Worm (Caenorhabditis elegans) whole organism, L2 larva: Measurements from ENCODE around the gene srsx-14.

Experiments used
- fos-1 ChIP-seq: fragments of 150-350 bp; optimal IDR thresholded peaks from 2 replicates; lab custom pipeline; 2014; ENCODE audit warnings: missing biosample characterization, missing genetic modification characterization
- nhr-11 ChIP-seq: fragments of 150-350 bp; optimal IDR thresholded peaks from 2 replicates; lab custom pipeline; 2014; ENCODE audit warnings: missing biosample characterization, missing genetic modification characterization
- nhr-21 ChIP-seq: fragments of 150-350 bp; optimal IDR thresholded peaks from 2 replicates; lab custom pipeline; 2014; ENCODE audit warnings: missing biosample characterization, missing genetic modification characterization
- nhr-237 ChIP-seq: fragments of 150-350 bp; optimal IDR thresholded peaks from 2 replicates; lab custom pipeline; 2014; ENCODE audit warnings: missing biosample characterization, missing genetic modification characterization
- nhr-77 ChIP-seq: fragments of 150-350 bp; optimal IDR thresholded peaks from 2 replicates; lab custom pipeline; 2014; ENCODE audit warnings: missing biosample characterization, missing genetic modification characterization
- snpc-4 ChIP-seq: fragments of 150-350 bp; optimal IDR thresholded peaks from 2 replicates; lab custom pipeline; 2014; ENCODE audit warnings: missing biosample characterization, missing genetic modification characterization
- unc-39 ChIP-seq: fragments of 150-350 bp; optimal IDR thresholded peaks from 2 replicates; lab custom pipeline; 2014; ENCODE audit warnings: missing biosample characterization, missing genetic modification characterization
- unc-55 ChIP-seq: fragments of 150-350 bp; sonication (generic microtip); optimal IDR thresholded peaks from 3 replicates; lab custom pipeline; 2014; ENCODE audit warnings: missing biosample characterization, missing genetic modification reagents, missing genetic modification characterization
- unc-62 ChIP-seq: fragments of 150-350 bp; optimal IDR thresholded peaks from 2 replicates; lab custom pipeline; 2014; ENCODE audit warnings: missing biosample characterization, missing genetic modification reagents, missing genetic modification characterization
- zag-1 ChIP-seq: fragments of 150-350 bp; optimal IDR thresholded peaks from 2 replicates; lab custom pipeline; 2014; ENCODE audit warnings: missing biosample characterization, missing genetic modification characterization

DNA sequence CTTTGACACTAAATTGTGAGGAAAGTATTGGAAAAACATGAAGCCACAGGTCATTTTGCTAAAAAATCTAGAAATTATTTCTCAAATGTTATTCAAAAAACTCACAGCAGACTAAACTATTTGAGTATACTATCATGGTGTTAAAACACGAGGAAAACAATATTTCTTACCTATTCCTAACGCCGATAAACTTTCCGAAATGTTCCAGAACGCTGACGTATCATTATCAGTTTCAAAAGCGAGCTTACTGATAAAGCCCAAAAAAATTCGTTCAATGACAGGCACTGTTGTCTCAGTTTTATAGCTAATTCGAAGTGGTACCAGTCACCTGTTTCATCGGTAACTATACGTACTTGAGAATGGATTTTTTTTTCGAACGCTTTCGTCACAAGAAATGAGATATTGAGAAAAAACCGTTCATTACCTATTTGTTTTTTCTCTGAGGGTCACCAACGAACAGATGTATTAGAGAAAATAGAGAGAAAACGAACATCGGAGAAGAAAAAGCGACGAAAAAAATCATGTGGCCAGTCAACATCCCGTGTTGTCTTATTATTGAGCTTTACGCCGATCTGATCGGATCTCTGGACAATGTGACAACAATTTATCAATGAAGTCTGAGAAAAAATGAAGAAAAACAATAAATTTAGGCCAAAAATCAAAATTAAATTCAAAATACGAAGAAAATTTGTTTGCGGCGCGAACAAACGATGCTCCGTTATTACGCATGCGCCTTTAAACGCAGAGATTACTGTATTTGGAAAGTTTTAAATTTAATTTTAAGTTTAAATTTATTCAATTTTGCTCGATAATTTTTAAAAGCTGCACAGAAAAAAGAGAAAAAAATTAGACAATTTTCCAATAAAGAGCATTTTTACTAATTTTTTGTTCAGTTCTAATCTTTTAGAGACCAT is 39.4 kb upstream of the srsx-14 start:
- no peak for TF ChIP-seq nhr-237 (tag; lab: Kevin White, UChicago)
- TF ChIP-seq fos-1 (tag; lab: Kevin White, UChicago) = peak; percentile 56
- TF ChIP-seq nhr-21 (tag; lab: Kevin White, UChicago) = no peak
- TF ChIP-seq snpc-4 = no peak
- no peak for TF ChIP-seq unc-62 (GFP tag; lab: Kevin White, UChicago)
- no peak for TF ChIP-seq zag-1 (tag; lab: Kevin White, UChicago)
- TF ChIP-seq unc-39 = no peak
- TF ChIP-seq unc-55 (GFP tag; lab: Kevin White, UChicago) = no peak
- no peak for TF ChIP-seq nhr-77
- TF ChIP-seq nhr-11 (tag; lab: Kevin White, UChicago) = no peak
